Worm (Caenorhabditis elegans) whole organism, late embryonic: Measurements from ENCODE around the gene srw-143.

Experiments used
- ahr-1 ChIP-seq: sonication (generic microtip); optimal IDR thresholded peaks from 2 replicates; lab custom pipeline; 2016; ENCODE audit warnings: missing genetic modification characterization, missing compliant biosample characterization
- ceh-30 ChIP-seq: fragments of 150-350 bp; optimal IDR thresholded peaks from 2 replicates; lab custom pipeline; 2014; ENCODE audit warnings: missing biosample characterization, missing genetic modification characterization
- elt-2 ChIP-seq: sonication (generic microtip); optimal IDR thresholded peaks from 2 replicates; lab custom pipeline; 2016; ENCODE audit warnings: missing genetic modification reagents, missing genetic modification characterization, missing compliant biosample characterization
- fkh-10 ChIP-seq: fragments of 150-350 bp; optimal IDR thresholded peaks from 2 replicates; lab custom pipeline; 2014; ENCODE audit warnings: missing biosample characterization, missing genetic modification reagents, missing genetic modification characterization
- hlh-6 ChIP-seq: sonication (generic microtip); optimal IDR thresholded peaks from 2 replicates; lab custom pipeline; 2016; ENCODE audit warnings: missing genotype, missing genetic modification characterization, missing compliant biosample characterization
- lin-11 ChIP-seq: fragments of 200-800 bp; sonication (Bioruptor generic); optimal IDR thresholded peaks from 2 replicates; lab custom pipeline; 2018; ENCODE audit warnings: mild to moderate bottlenecking, missing genetic modification characterization, missing compliant biosample characterization
- nfya-1 ChIP-seq: sonication (generic microtip); optimal IDR thresholded peaks from 2 replicates; lab custom pipeline; 2017; ENCODE audit warnings: missing genetic modification characterization, mild to moderate bottlenecking, missing compliant biosample characterization, antibody characterized with exemption, moderate library complexity
- nhr-232 ChIP-seq: sonication (generic microtip); optimal IDR thresholded peaks from 2 replicates; lab custom pipeline; 2016; ENCODE audit warnings: missing genetic modification characterization, missing compliant biosample characterization
- pha-4 ChIP-seq: fragments of 150-350 bp; optimal IDR thresholded peaks from 2 replicates; lab custom pipeline; 2018; ENCODE audit warnings: missing biosample characterization, missing genetic modification reagents, missing genetic modification characterization
- pqm-1 ChIP-seq: sonication (generic microtip); optimal IDR thresholded peaks from 2 replicates; lab custom pipeline; 2016; ENCODE audit warnings: missing genetic modification characterization, missing compliant biosample characterization
- tbx-7 ChIP-seq: sonication (generic microtip); optimal IDR thresholded peaks from 2 replicates; lab custom pipeline; 2016; ENCODE audit warnings: missing genotype, missing genetic modification characterization, missing compliant biosample characterization
- unc-86 ChIP-seq: sonication (generic microtip); optimal IDR thresholded peaks from 2 replicates; lab custom pipeline; 2016; ENCODE audit warnings: missing genetic modification characterization, missing compliant biosample characterization
- zip-5 ChIP-seq: sonication (generic microtip); optimal IDR thresholded peaks from 2 replicates; lab custom pipeline; 2016; ENCODE audit warnings: missing genetic modification characterization, missing compliant biosample characterization

DNA sequence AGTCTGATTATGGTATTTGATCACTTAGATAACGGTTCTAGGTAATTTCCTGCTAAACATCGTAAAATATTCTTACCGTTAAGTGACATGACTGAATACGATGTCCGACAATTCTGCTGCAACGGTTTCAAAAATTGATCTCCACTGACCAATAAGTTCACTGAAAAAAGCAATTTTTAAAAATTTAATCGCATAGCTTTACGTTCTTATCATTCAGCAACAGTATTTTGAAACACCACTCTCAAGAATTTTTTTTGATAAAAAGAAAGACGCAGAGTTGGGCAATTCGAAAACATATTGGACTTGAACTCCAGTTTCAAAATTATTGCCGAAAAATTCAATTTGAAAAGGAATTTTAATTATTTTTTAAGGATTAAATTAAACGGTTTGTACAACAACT, 13.8 kb downstream of the srw-143 start, which contains the start of gene C31B8.12:
- no peak for TF ChIP-seq fkh-10 (GFP tag; lab: Kevin White, UChicago)
- TF ChIP-seq nfya-1 (tag; lab: Kevin White, UChicago): no peak
- no peak for TF ChIP-seq pha-4 (tag; lab: Kevin White, UChicago)
- TF ChIP-seq pqm-1 (tag; lab: Kevin White, UChicago): no peak
- TF ChIP-seq ceh-30 (tag; lab: Kevin White, UChicago): no peak
- no peak for TF ChIP-seq zip-5 (tag; lab: Kevin White, UChicago)
- no peak for TF ChIP-seq hlh-6
- no peak for TF ChIP-seq unc-86 (tag; lab: Kevin White, UChicago)
- TF ChIP-seq tbx-7 (tag; lab: Kevin White, UChicago): no peak
- TF ChIP-seq nhr-232 (tag; lab: Kevin White, UChicago): no peak
- TF ChIP-seq lin-11 (tag; lab: Kevin White, UChicago): no peak
- no peak for TF ChIP-seq elt-2 (tag; lab: Kevin White, UChicago)
- TF ChIP-seq ahr-1 (tag; lab: Kevin White, UChicago): no peak
